Fruit fly (Drosophila melanogaster): ENCODE data around the gene CG10068.

The CG10068 gene

DNA sequence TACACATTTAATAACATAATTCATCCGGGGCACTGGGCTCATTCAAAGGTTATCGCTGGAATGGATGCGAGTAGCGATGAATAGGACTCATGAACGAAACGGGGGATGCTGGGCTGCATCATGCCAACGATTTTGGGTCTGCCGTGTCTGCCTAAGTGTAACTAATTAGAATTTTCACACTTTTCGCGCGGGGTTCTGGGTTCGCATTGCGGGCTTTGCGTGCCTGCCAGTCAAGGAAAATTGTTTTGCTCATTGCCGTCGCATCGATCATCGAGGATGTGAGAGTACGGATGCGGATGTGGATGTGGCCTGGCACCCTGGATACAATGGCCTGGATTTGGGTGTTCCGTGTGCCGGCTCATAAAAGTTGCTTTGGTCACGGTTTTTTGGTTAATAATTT, 10.2 kb upstream of the CG10068 start:
- TF ChIP-seq noc (tag; optimal IDR thresholded peaks at IDR 0.05), result no peak

DNA sequence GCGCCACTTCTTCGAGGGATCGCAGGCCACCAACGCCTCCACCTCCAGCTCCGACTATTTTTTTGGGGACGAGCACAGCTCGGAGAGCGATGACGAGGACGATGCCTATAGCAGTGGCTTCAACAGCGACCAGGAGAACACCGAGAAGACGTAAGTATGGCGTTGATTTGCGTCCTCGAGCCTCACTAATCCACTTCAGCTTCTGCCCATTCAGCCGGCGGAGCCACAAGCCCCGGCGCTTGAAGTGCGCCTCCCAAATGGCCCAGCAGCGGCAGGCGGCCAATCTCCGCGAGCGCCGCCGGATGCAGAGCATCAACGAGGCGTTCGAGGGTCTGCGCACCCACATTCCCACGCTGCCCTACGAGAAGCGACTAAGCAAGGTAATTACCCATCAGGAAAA, 9.4 kb upstream of the CG10068 start:
- no peak for TF ChIP-seq noc (tag; optimal IDR thresholded peaks at IDR 0.05)

DNA sequence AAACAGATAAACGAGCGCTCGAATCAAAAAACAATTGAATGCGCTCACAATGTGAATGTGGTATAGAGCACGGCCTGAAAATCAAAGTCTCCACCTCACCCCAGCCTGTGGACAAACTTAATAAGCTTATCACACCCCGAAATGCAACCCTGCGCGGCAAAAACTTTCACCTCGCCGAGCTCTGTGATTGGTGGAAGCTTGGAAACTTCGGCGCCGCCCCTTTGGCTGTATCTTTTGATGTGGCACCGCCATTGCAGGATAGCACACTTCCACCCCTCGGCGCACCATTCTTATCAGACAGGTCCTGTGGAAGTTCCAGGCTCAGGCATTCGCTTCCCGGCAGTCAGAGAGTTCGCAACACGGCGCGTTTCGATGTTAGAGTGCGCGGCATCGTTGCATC, 8.1 kb upstream of the CG10068 start, which contains the start of gene Fer1:
Gene Fer1 (plus strand): TSS at position 326 of the 400 bp plus-strand sequence.
- no peak for TF ChIP-seq noc (tag; optimal IDR thresholded peaks at IDR 0.05)

DNA sequence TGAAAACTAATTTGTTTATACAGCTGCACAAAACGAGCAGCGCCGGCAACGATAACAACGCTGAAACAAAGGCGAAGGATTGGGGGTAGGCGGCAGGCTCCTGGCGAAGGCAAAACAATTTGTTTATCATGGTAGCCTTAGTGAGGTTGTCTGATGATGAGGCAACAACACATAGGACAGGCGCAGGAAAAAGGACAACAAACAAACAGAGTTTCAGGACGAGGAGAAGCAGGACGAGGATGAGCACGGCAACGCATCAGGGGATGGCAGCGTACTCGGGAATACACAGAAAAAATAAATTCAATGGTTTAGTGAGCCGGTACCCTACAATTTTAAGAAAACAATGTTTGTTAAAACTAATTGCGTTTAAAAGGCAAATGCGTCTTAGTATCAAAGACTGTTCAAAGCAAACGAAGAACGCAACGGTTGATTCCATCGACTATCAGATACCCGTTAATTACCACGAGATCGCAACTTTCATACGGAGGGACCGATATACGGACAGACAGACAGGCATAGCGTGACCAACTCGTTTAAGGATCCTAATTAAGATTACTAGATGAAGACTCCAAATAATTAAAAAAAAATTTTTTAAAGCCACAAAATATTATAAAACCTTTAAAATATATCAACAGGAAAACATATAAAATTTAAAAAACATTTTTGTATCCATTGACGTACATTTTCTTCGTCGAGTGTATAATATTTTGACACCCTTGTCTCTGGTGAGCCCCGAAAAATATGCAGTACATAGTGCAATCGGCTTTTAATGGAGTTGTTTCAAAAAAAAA, 7.1 kb upstream of the CG10068 start:
- TF ChIP-seq noc (tag; optimal IDR thresholded peaks at IDR 0.05), result no peak

DNA sequence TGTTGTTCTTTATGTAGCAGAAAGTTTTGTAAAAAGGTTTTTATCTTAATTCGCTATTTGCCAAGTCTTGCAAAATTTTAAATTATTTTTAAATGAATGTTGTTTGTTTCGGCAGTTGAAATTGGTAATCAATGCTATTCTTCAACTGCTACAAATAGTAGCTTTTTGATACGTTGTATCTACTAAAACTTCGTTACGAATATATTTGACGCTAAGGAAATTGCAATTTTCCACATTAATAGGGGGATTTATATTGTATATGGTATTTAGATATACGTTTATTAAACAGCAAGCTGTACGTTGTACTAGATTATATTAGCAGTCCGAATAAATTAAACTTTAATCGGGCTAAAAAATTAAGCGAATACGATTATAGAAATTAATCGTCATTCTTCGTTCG, 3.4 kb upstream of the CG10068 start, which contains the start of gene CG31493:
Gene CG31493 (plus strand): TSS at position 301 of the 400 bp plus-strand sequence.
- no peak for TF ChIP-seq noc (tag; optimal IDR thresholded peaks at IDR 0.05)

DNA sequence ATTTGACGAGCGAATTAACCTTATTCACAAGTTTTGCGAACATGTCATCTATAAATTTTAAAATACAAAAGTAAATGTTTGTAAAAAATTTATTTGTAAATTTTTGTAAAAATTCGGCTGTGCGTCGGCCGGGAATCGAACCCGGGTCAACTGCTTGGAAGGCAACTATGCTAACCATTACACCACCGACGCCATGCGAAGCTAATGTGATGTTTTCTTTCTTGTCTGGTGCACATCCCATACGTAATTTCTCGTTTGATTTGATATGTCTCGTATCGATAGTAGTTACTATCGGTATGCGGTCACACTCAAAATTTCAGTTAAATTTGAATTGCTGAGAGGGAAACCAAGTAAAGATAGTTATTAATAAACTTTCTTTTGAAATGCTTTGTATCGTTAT, 3.0 kb upstream of the CG10068 start:
- no peak for TF ChIP-seq noc (tag; optimal IDR thresholded peaks at IDR 0.05)

DNA sequence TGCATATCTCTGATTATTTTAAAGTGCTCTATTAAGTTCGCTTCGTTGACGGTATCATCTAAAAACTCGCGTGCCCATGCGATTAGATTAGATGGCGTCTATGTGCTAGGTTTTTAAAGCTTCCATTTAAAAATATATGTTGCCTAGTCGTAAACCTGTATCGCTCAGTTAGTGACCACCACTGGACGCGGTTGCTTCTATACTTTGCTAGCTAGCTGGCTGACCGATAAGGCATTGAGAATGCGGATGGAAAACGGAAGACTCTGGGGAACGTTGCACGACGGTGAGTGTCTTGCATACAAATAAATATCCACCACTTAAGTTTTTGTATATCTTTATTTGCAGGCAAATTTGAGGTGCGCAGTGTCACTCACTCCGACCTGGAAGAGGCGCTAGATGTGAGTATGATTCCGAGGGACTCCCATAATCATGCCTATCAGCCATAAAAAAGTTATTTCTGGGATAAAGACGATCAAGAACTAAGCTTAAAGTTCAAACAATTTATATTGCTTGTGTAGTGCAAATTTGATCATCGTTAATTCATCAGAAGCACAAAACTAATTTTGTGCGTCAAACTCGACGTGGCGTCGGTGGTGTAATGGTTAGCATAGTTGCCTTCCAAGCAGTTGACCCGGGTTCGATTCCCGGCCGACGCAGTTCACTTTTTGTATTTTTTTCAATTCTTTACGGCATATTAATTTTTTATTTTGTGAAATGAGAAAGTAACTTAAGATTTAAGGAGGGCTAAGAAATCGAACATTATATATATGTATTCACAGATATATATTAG, 1.6 kb upstream of the CG10068 start, which contains the start of gene CG31248:
Gene CG31248 (plus strand): TSS at position 41 of the 790 bp plus-strand sequence.
- peak; percentile 80 for TF ChIP-seq noc (tag; optimal IDR thresholded peaks at IDR 0.05)

DNA sequence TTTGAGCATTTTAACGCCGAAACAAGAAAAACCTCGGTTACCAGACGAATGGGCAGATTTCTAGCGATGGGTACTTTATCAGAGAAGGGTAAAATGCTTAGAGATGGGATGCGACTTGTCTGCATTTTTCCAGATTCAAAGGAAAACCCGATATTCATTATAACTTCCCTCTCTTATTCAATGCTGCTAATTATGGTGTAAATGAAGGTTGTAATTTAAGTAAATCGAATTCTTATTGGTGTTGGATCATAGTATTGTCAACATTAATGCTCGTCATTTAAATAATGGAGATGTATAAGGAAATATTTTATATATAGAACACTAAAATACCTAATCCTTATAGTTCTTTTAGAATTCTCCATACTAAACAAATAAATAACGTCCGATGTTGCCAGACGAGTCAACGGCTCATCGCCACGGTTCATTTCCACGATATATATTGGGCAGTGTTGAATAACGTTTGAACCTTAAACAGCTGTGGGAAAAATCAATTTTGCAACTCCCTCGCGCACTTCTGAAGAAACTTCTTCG, 3.7 kb downstream of the CG10068 start, which contains the start of the genes Alh and CG10098:
Gene Alh (minus strand): TSS at position 77 of the 531 bp plus-strand sequence.
Gene CG10098 (plus strand): TSS at position 440 of the 531 bp plus-strand sequence.
- TF ChIP-seq noc (tag; optimal IDR thresholded peaks at IDR 0.05), result peak; percentile 75

DNA sequence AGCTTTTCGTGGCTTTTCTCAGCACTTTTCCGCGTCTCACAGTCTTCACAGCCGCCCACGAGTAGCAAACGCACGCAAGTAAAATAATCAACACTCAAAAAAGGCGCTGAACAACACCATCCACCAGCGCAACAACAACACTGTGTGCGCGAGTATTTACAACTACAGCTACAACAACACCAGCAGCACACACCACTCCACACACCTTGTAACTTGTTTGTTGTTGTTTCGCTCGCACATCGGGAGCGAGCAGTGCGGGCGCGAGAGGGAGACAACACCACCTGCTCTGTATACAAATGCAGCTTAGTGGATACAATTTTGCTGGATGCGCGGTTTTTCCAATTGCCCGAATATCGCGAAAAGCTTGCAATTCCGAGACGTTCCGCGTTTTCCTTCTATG, 4.1 kb downstream of the CG10068 start:
- no peak for TF ChIP-seq noc (tag; optimal IDR thresholded peaks at IDR 0.05)

DNA sequence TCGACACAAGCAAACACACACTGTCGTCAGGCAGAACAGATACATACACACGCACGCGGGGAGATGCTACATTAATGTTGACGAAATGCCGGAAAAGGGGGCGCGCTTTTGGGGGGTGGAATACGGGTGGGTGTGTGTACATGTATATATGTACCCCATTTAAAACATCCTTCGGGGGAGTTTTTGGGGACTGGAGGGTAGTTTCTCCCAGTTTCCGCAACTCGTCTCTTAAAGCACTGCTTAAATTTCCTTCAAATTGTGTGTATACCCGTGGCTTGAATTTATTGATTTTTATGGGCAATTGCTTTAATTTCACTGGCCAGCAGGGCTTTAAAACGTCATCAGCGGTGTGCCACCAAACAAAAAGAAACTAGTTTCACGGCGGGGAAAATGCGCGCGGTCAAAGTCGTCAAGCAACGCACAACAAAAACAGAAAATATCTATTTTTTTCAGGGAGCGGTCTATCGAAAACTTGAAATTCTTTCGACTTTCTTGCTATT, 4.7 kb downstream of the CG10068 start:
- no peak for TF ChIP-seq noc (tag; optimal IDR thresholded peaks at IDR 0.05)

DNA sequence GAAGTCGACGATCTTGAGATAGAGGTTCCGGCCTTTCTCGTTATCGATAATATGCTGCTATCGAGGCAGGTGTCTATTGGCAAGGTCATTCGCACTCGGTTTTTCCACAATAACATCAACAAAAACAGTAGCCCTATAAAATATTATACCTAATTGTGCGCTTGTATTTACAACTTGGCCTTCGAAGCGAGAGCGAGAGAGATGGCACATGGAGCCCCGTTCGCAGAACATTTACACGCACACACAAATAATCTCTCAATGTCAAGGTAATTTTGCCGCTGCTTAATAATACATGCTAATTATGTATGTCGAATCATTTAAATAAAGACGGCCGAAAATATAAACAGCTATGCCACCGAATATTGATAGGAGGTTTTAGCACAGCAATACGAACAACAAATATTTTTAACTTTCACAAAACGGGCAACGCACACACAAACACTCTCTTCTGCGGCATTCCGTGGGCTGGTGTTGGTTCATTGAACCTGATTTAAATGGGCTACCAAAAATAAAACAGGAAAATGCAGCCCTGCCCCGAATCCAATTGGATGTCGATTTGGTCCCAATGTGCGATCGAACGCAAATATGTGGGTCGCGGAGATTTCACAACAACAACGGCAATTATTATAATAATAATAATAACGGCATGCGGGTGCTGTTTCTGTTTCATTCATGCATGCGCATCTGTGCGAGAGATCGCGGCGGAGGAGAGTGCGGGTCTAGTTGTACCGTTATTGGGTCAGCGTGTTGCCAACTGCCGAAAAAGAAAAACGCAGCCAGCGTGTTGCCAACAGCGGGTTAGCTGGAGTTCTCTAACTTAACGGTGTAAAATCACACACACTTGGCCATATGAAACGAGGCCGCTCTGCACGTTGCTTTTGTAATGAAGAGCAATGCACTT, 5.4 kb downstream of the CG10068 start:
- no peak for TF ChIP-seq noc (tag; optimal IDR thresholded peaks at IDR 0.05)

DNA sequence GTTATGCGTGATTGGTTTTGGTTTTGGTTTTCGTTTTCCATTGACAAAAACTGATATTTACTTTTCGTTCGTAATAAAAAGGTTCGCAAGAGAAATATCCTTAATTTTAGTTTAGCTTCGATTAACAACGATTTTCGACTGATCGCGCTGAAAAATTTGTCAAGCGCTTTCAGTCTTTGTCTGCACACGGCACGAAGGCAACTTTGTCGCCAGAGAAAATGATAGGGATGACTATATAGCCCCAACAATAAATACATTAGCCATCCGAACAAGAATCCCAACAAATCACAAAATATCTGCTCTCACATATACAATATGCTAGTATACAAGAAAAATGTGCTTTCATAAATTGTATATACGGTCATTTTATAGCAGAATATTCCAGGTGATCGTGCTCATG, 10.2 kb downstream of the CG10068 start, which contains the start of gene Mlp84B:
Gene Mlp84B (minus strand): TSS at position 143 of the 400 bp plus-strand sequence.
- no peak for TF ChIP-seq noc (tag; optimal IDR thresholded peaks at IDR 0.05)

DNA sequence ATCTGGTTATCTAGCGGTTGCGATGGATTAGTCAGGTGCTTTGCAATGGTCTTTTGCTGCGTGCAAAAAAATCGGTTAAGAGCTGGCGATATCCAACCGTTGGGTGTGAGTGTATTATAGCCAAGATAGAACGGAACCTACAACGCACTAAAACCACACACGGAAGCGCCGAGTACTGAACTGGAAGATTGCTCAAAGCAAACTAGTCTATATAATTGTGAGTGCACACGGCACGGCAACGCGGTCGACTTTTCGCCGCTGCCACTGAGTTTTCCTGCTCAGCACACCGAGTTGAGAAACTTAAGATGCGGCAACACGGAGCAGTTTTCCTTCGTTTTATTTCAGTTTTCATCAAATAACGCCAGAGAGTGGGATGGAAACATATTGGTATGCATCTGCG, 11.3 kb downstream of the CG10068 start:
- TF ChIP-seq noc (tag; optimal IDR thresholded peaks at IDR 0.05), result no peak

DNA sequence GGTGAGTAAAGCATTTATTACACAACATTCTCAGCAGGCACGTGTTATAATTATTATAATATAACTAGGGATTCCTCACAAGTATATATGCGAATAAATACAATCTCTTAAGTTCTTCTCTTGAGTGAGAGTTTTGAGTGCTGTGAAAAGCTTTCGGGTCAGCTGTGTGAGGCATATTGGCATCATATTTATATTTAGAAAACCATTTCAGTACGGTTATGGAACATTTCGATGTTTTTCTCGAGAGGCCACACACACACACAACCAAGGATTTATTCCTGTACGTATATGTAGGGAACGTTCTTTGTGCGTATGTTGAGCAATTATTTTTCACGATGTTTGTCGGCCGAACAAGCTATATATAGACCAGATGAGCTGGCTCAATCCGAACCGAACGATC, 14.8 kb downstream of the CG10068 start:
- TF ChIP-seq noc (tag; optimal IDR thresholded peaks at IDR 0.05), result no peak
